Fruit fly (Drosophila melanogaster): ENCODE results near the gene Cat.

- TF ChIP-seq CG14655 (GFP tag; optimal IDR thresholded peaks at IDR 0.05), result no peak
- TF ChIP-seq EcR (GFP tag; optimal IDR thresholded peaks at IDR 0.05), result no peak
- no peak for TF ChIP-seq CG8301 (tag; optimal IDR thresholded peaks at IDR 0.05)
- no peak for TF ChIP-seq fd96Ca (GFP tag; IDR thresholded peaks at IDR 0.05)
- TF ChIP-seq CG12605 (GFP tag; IDR thresholded peaks at IDR 0.05), result no peak
- TF ChIP-seq Ets98B (GFP tag; IDR thresholded peaks at IDR 0.05), result no peak
- no peak for TF ChIP-seq CG34367 (tag; optimal IDR thresholded peaks at IDR 0.05)
- no peak for TF ChIP-seq Pif1A (GFP tag; optimal IDR thresholded peaks at IDR 0.05)
- no peak for TF ChIP-seq Pif1B (GFP tag; optimal IDR thresholded peaks at IDR 0.05)
- no peak for TF ChIP-seq CG32121 (GFP tag; IDR thresholded peaks at IDR 0.05)
- no peak for TF ChIP-seq CG17806 (tag; optimal IDR thresholded peaks at IDR 0.05)
Observed at dm6 chr3L:18854412-18854811, 32.0 kb downstream of the Cat start.
